Worm (Caenorhabditis elegans) whole organism, L2 larva: Measurements from ENCODE around the gene srbc-37.

ENCODE experiments used
- C34F6.9 ChIP-seq: fragments of 150-350 bp; optimal IDR thresholded peaks from 2 replicates; lab custom pipeline; 2014; ENCODE audit warnings: missing biosample characterization, missing genetic modification characterization
- F13H6.1 ChIP-seq: sonication (generic microtip); optimal IDR thresholded peaks from 2 replicates; lab custom pipeline; 2016; ENCODE audit warnings: missing genetic modification characterization, missing compliant biosample characterization
- Y55F3AM.14 ChIP-seq: fragments of 200-800 bp; sonication (Bioruptor generic); optimal IDR thresholded peaks from 2 replicates; lab custom pipeline; 2018; ENCODE audit warnings: mild to moderate bottlenecking, missing genetic modification characterization, missing compliant biosample characterization
- alr-1 ChIP-seq: fragments of 150-350 bp; optimal IDR thresholded peaks from 2 replicates; lab custom pipeline; 2014; ENCODE audit warnings: missing biosample characterization, missing genetic modification characterization
- aly-2 ChIP-seq: fragments of 150-350 bp; optimal IDR thresholded peaks from 2 replicates; lab custom pipeline; 2014; ENCODE audit warnings: missing biosample characterization, missing genetic modification characterization
- ama-1 ChIP-seq: fragments of 150-350 bp; optimal IDR thresholded peaks from 2 replicates; lab custom pipeline; 2018; ENCODE audit warnings: inconsistent platforms
- blmp-1 ChIP-seq: sonication (generic microtip); optimal IDR thresholded peaks from 2 replicates; lab custom pipeline; 2017; ENCODE audit warnings: missing genetic modification characterization, mild to moderate bottlenecking, missing compliant biosample characterization, antibody characterized with exemption, moderate library complexity; ENCODE audit not compliant: insufficient read depth
- ceh-82 ChIP-seq: fragments of 150-350 bp; optimal IDR thresholded peaks from 2 replicates; lab custom pipeline; 2014; ENCODE audit warnings: missing biosample characterization, missing genetic modification characterization
- crh-2 ChIP-seq: sonication (generic microtip); optimal IDR thresholded peaks from 2 replicates; lab custom pipeline; 2017; ENCODE audit warnings: missing biosample characterization, missing genetic modification characterization
- dmd-4 ChIP-seq: sonication (generic microtip); optimal IDR thresholded peaks from 2 replicates; lab custom pipeline; 2017; ENCODE audit warnings: missing biosample characterization, missing genetic modification characterization
- elt-1 ChIP-seq: fragments of 150-350 bp; optimal IDR thresholded peaks from 2 replicates; lab custom pipeline; 2014; ENCODE audit warnings: missing biosample characterization, missing genetic modification characterization
- elt-3 ChIP-seq: sonication (generic microtip); optimal IDR thresholded peaks from 2 replicates; lab custom pipeline; 2017; ENCODE audit warnings: missing biosample characterization, missing genetic modification characterization
- gmeb-1 ChIP-seq: fragments of 150-350 bp; optimal IDR thresholded peaks from 2 replicates; lab custom pipeline; 2014; ENCODE audit warnings: missing biosample characterization, missing genetic modification characterization
- lin-11 ChIP-seq: fragments of 150-350 bp; sonication (generic microtip); optimal IDR thresholded peaks from 2 replicates; lab custom pipeline; 2014; ENCODE audit warnings: missing biosample characterization, missing genetic modification characterization, inconsistent platforms, mixed read lengths
- lin-39 ChIP-seq: fragments of 150-350 bp; optimal IDR thresholded peaks from 2 replicates; lab custom pipeline; 2014; ENCODE audit warnings: missing biosample characterization, missing genetic modification reagents, missing genetic modification characterization
- lsy-2 ChIP-seq, 2 experiments: fragments of 150-350 bp in 1 of 2; sonication (generic microtip) in 1 of 2; optimal IDR thresholded peaks; 2 replicates each; lab custom pipeline; 2014 to 2017; ENCODE audit warnings: missing biosample characterization in 2 of 2, missing genetic modification characterization in 2 of 2
- mab-5 ChIP-seq: fragments of 150-350 bp; optimal IDR thresholded peaks from 2 replicates; lab custom pipeline; 2014; ENCODE audit warnings: missing biosample characterization, missing genetic modification characterization
- mbf-1 ChIP-seq: sonication (generic microtip); optimal IDR thresholded peaks from 2 replicates; lab custom pipeline; 2017; ENCODE audit warnings: missing biosample characterization, missing genetic modification characterization
- mdl-1 ChIP-seq, 2 experiments: fragments of 150-350 bp in 1 of 2; sonication (generic microtip) in 1 of 2; optimal IDR thresholded peaks; 2 replicates each; lab custom pipeline; 2017; ENCODE audit warnings: missing biosample characterization in 2 of 2, missing genetic modification characterization in 2 of 2
- nhr-10 ChIP-seq: sonication (generic microtip); optimal IDR thresholded peaks from 2 replicates; lab custom pipeline; 2017; ENCODE audit warnings: missing biosample characterization, missing genetic modification characterization
- nhr-129 ChIP-seq: fragments of 150-350 bp; optimal IDR thresholded peaks from 2 replicates; lab custom pipeline; 2014; ENCODE audit warnings: missing biosample characterization, missing genetic modification characterization
- nhr-21 ChIP-seq: fragments of 150-350 bp; optimal IDR thresholded peaks from 2 replicates; lab custom pipeline; 2014; ENCODE audit warnings: missing biosample characterization, missing genetic modification characterization
- nhr-237 ChIP-seq: fragments of 150-350 bp; optimal IDR thresholded peaks from 2 replicates; lab custom pipeline; 2014; ENCODE audit warnings: missing biosample characterization, missing genetic modification characterization
- nhr-77 ChIP-seq: fragments of 150-350 bp; optimal IDR thresholded peaks from 2 replicates; lab custom pipeline; 2014; ENCODE audit warnings: missing biosample characterization, missing genetic modification characterization
- peb-1 ChIP-seq: fragments of 150-350 bp; optimal IDR thresholded peaks from 2 replicates; lab custom pipeline; 2014; ENCODE audit warnings: missing biosample characterization, missing genetic modification characterization
- sem-4 ChIP-seq: fragments of 150-350 bp; optimal IDR thresholded peaks from 2 replicates; lab custom pipeline; 2014; ENCODE audit warnings: missing biosample characterization, missing genetic modification reagents, missing genetic modification characterization
- sma-3 ChIP-seq: sonication (generic microtip); optimal IDR thresholded peaks from 2 replicates; lab custom pipeline; 2016; ENCODE audit warnings: missing genetic modification reagents, missing genetic modification characterization, missing compliant biosample characterization
- sma-9 ChIP-seq, 2 experiments: fragments of 150-350 bp in 1 of 2; sonication (generic microtip) in 1 of 2; optimal IDR thresholded peaks; 2 replicates each; lab custom pipeline; 2014 to 2016; ENCODE audit warnings: missing genetic modification characterization in 2 of 2, mild to moderate bottlenecking in 1 of 2, missing biosample characterization in 1 of 2, missing compliant biosample characterization in 1 of 2, missing genetic modification reagents in 1 of 2, moderate library complexity in 1 of 2
- unc-39 ChIP-seq: fragments of 150-350 bp; optimal IDR thresholded peaks from 2 replicates; lab custom pipeline; 2014; ENCODE audit warnings: missing biosample characterization, missing genetic modification characterization
- unc-62 ChIP-seq: fragments of 150-350 bp; optimal IDR thresholded peaks from 2 replicates; lab custom pipeline; 2014; ENCODE audit warnings: missing biosample characterization, missing genetic modification reagents, missing genetic modification characterization
- zag-1 ChIP-seq: fragments of 150-350 bp; optimal IDR thresholded peaks from 2 replicates; lab custom pipeline; 2014; ENCODE audit warnings: missing biosample characterization, missing genetic modification characterization
- ztf-1 ChIP-seq: fragments of 200-800 bp; sonication (Bioruptor generic); conservative IDR thresholded peaks from 2 replicates; pipeline ENCODE4 v1.3.6; 2022; ENCODE audit warnings: missing genetic modification characterization, missing compliant biosample characterization
- ztf-4 ChIP-seq: fragments of 150-350 bp; optimal IDR thresholded peaks from 2 replicates; lab custom pipeline; 2014; ENCODE audit warnings: missing biosample characterization, missing genetic modification characterization

srbc-37 gene

DNA sequence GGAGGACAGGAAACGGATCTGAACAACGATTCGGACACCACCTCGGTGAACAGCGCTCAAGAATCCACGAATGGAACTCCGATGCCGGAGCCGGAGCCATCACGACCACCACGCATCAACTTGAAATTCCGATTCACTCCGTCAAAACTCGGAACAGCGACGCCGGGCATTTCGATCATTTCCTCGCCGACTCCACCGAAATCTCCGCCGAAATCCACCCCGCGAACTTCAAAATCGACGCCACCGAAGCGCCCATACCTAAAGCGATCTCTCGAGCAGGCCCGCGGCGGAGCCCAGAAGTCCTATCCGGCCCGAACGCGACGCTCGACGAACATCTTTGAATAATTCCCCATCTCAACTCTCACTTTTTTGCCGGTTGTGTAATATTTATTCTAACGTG is 12.8 kb upstream of the srbc-37 start:
- no peak for TF ChIP-seq C34F6.9 (tag; lab: Kevin White, UChicago)
- TF ChIP-seq sma-3 (GFP tag; lab: Kevin White, UChicago), result no peak
- no peak for TF ChIP-seq nhr-237 (tag; lab: Kevin White, UChicago)
- TF ChIP-seq gmeb-1 (tag; lab: Kevin White, UChicago), result no peak
- TF ChIP-seq alr-1 (tag; lab: Kevin White, UChicago), result no peak
- TF ChIP-seq nhr-10 (tag; lab: Kevin White, UChicago), result no peak
- no peak for TF ChIP-seq elt-1 (tag; lab: Kevin White, UChicago)
- TF ChIP-seq dmd-4 (tag; lab: Kevin White, UChicago), result no peak
- no peak for TF ChIP-seq nhr-129 (tag; lab: Kevin White, UChicago)
- TF ChIP-seq, all 48 proteins: peak for 0

- TF ChIP-seq nhr-129 (tag; lab: Kevin White, UChicago), result no peak
- TF ChIP-seq nhr-21 (tag; lab: Kevin White, UChicago), result no peak
- no peak for TF ChIP-seq ztf-4 (tag; lab: Kevin White, UChicago)
- no peak for TF ChIP-seq lsy-2 (tag; optimal IDR thresholded peaks at IDR 0.05; lab: Kevin White, UChicago)
- TF ChIP-seq mbf-1 (tag; lab: Kevin White, UChicago), result no peak
- no peak for TF ChIP-seq Y55F3AM.14 (GFP tag; lab: Kevin White, UChicago)
- TF ChIP-seq gmeb-1 (tag; lab: Kevin White, UChicago), result no peak
- TF ChIP-seq lin-11 (tag; lab: Kevin White, UChicago), result no peak
- no peak for TF ChIP-seq alr-1 (tag; lab: Kevin White, UChicago)
- no peak for TF ChIP-seq nhr-237 (tag; lab: Kevin White, UChicago)
- no peak for TF ChIP-seq mab-5
- TF ChIP-seq nhr-77 (tag; lab: Kevin White, UChicago), result no peak
- no peak for TF ChIP-seq ceh-82
- TF ChIP-seq lin-39 (tag; lab: Kevin White, UChicago), result no peak
- no peak for TF ChIP-seq ama-1 (lab: Kevin White, UChicago)
- no peak for TF ChIP-seq blmp-1 (tag; lab: Kevin White, UChicago)
- TF ChIP-seq sma-3 (GFP tag; lab: Kevin White, UChicago), result no peak
- TF ChIP-seq unc-39 (tag; lab: Kevin White, UChicago), result no peak
- no peak for TF ChIP-seq nhr-10 (tag; lab: Kevin White, UChicago)
Observed at ce11 chrV:692720-693422, 9.5 kb upstream of the srbc-37 start, which contains the start of gene srx-4. srx-4 (minus strand) TSS chrV:692770.

- TF ChIP-seq mab-5 (no peak), ama-1 (lab: Kevin White, UChicago) (no peak), F13H6.1 (no peak), nhr-129 (tag; lab: Kevin White, UChicago) (no peak), blmp-1 (tag; lab: Kevin White, UChicago) (no peak), ztf-4 (tag; lab: Kevin White, UChicago) (no peak), unc-39 (tag; lab: Kevin White, UChicago) (no peak)
Observed at ce11 chrV:694625-695024, 7.7 kb upstream of the srbc-37 start, which contains the start of gene srj-53. srj-53 (minus strand) TSS chrV:694725.

ce11 chrV:695914-696313 is 6.4 kb upstream of the srbc-37 start, which contains the start of gene srj-52:
srj-52 (minus strand) TSS chrV:696014.
- TF ChIP-seq aly-2 (tag; lab: Kevin White, UChicago) (no peak), sem-4 (tag; lab: Kevin White, UChicago) (no peak), elt-3 (tag; lab: Kevin White, UChicago) (no peak), nhr-129 (tag; lab: Kevin White, UChicago) (no peak), mdl-1 (tag; optimal IDR thresholded peaks at IDR 0.05; lab: Kevin White, UChicago) (no peak), zag-1 (tag; lab: Kevin White, UChicago) (no peak), blmp-1 (tag; lab: Kevin White, UChicago) (no peak), sma-9 (GFP tag; optimal IDR thresholded peaks at IDR 0.05; lab: Kevin White, UChicago) (no peak), sma-9 (tag; optimal IDR thresholded peaks at IDR 0.05; lab: Kevin White, UChicago) (no peak), elt-1 (tag; lab: Kevin White, UChicago) (no peak), unc-62 (GFP tag; lab: Kevin White, UChicago) (no peak), gmeb-1 (tag; lab: Kevin White, UChicago) (no peak), mab-5 (no peak), sma-3 (GFP tag; lab: Kevin White, UChicago) (no peak), peb-1 (tag; lab: Kevin White, UChicago) (no peak), crh-2 (no peak), ztf-1 (no peak)
